Worm (Caenorhabditis elegans) whole organism, L1 larva: ENCODE measurements around the gene glna-2.
A peak's percentile ranks its signal among the peaks of the same experiment; 100 is the strongest.

Experiments used
- F16B12.6 ChIP-seq: fragments of 150-350 bp; optimal IDR thresholded peaks from 2 replicates; lab custom pipeline; 2014; ENCODE audit warnings: missing biosample characterization, missing genetic modification characterization
- Y116A8C.19 ChIP-seq: sonication (generic microtip); optimal IDR thresholded peaks from 2 replicates; lab custom pipeline; 2016; ENCODE audit warnings: missing compliant biosample characterization, missing genetic modification characterization, borderline replicate concordance
- aha-1 ChIP-seq: fragments of 150-350 bp; optimal IDR thresholded peaks from 2 replicates; lab custom pipeline; 2014; ENCODE audit warnings: missing biosample characterization, missing genetic modification characterization
- alr-1 ChIP-seq: fragments of 200-800 bp; sonication (Bioruptor generic); optimal IDR thresholded peaks from 2 replicates; lab custom pipeline; 2018; ENCODE audit warnings: borderline replicate concordance, mild to moderate bottlenecking, missing genetic modification characterization, missing compliant biosample characterization
- ama-1 ChIP-seq: fragments of 150-350 bp; optimal IDR thresholded peaks from 2 replicates; lab custom pipeline; 2014
- ceh-63 ChIP-seq: fragments of 200-800 bp; sonication (Bioruptor generic); optimal IDR thresholded peaks from 2 replicates; lab custom pipeline; 2018; ENCODE audit warnings: mild to moderate bottlenecking, missing genetic modification characterization, missing compliant biosample characterization
- ceh-82 ChIP-seq, 3 experiments: fragments of 150-350 bp in 1 of 3; sonication (generic microtip) in 2 of 3; optimal IDR thresholded peaks; 2 replicates each; lab custom pipeline; 2014 to 2017; ENCODE audit warnings: missing biosample characterization in 3 of 3, missing genetic modification characterization in 3 of 3
- dpl-1 ChIP-seq, 3 experiments: fragments of 150-350 bp in 2 of 3; sonication (generic microtip) in 1 of 3; optimal IDR thresholded peaks; 2 replicates each; lab custom pipeline; 2014 to 2017; ENCODE audit warnings: missing biosample characterization in 3 of 3, missing genetic modification characterization in 3 of 3, missing genetic modification reagents in 3 of 3
- efl-1 ChIP-seq, 4 experiments: fragments of 150-350 bp; optimal IDR thresholded peaks in 3 of 4; peaks in 1 of 4; 1 replicate in 1 of 4; 2 replicates in 3 of 4; lab custom pipeline; 2014; ENCODE audit warnings: missing biosample characterization in 2 of 4, missing genetic modification characterization in 2 of 4, missing genetic modification reagents in 2 of 4
- egl-13 ChIP-seq: sonication (generic microtip); optimal IDR thresholded peaks from 2 replicates; lab custom pipeline; 2016; ENCODE audit warnings: missing genotype, missing genetic modification reagents, missing genetic modification characterization, missing compliant biosample characterization
- ets-5 ChIP-seq: fragments of 200-800 bp; sonication (Bioruptor generic); IDR thresholded peaks from 2 replicates; pipeline ENCODE4 v1.3.6; 2022; ENCODE audit warnings: missing genetic modification characterization, missing compliant biosample characterization
- fkh-10 ChIP-seq: sonication (generic microtip); optimal IDR thresholded peaks from 2 replicates; lab custom pipeline; 2017; ENCODE audit warnings: missing biosample characterization, missing genetic modification reagents, missing genetic modification characterization
- fkh-4 ChIP-seq: sonication (generic microtip); optimal IDR thresholded peaks from 2 replicates; lab custom pipeline; 2016; ENCODE audit warnings: missing compliant biosample characterization, missing genetic modification characterization, borderline replicate concordance
- fkh-8 ChIP-seq: sonication (generic microtip); optimal IDR thresholded peaks from 2 replicates; lab custom pipeline; 2016; ENCODE audit warnings: mild to moderate bottlenecking, missing genetic modification characterization, missing compliant biosample characterization
- fos-1 ChIP-seq: fragments of 150-350 bp; optimal IDR thresholded peaks from 2 replicates; lab custom pipeline; 2014; ENCODE audit warnings: missing biosample characterization, missing genetic modification characterization
- grh-1 ChIP-seq: fragments of 200-800 bp; sonication (Bioruptor generic); IDR thresholded peaks from 2 replicates; pipeline ENCODE4 v1.3.6; 2022; ENCODE audit warnings: missing genetic modification reagents, missing genetic modification characterization, missing compliant biosample characterization
- hlh-4 ChIP-seq: sonication (generic microtip); optimal IDR thresholded peaks from 2 replicates; lab custom pipeline; 2016; ENCODE audit warnings: mild to moderate bottlenecking, missing genetic modification characterization, missing compliant biosample characterization
- irx-1 ChIP-seq: sonication (generic microtip); optimal IDR thresholded peaks from 2 replicates; lab custom pipeline; 2016; ENCODE audit warnings: missing genetic modification characterization, missing compliant biosample characterization
- isw-1 ChIP-seq: fragments of 200-800 bp; sonication (Bioruptor generic); IDR thresholded peaks from 2 replicates; pipeline ENCODE4 v1.3.6; 2022; ENCODE audit warnings: missing genetic modification characterization, missing compliant biosample characterization
- jun-1 ChIP-seq: fragments of 150-350 bp; optimal IDR thresholded peaks from 2 replicates; lab custom pipeline; 2014; ENCODE audit warnings: missing biosample characterization, missing genetic modification reagents, missing genetic modification characterization
- lin-14 ChIP-seq: fragments of 200-800 bp; sonication (Bioruptor generic); optimal IDR thresholded peaks from 2 replicates; lab custom pipeline; 2018; ENCODE audit warnings: mild to moderate bottlenecking, missing genetic modification characterization, moderate library complexity, missing compliant biosample characterization
- lin-15B ChIP-seq: fragments of 150-350 bp; sonication (generic microtip); optimal IDR thresholded peaks from 3 replicates; lab custom pipeline; 2014; ENCODE audit warnings: missing biosample characterization, missing genetic modification characterization
- lin-35 ChIP-seq, 2 experiments: fragments of 150-350 bp; optimal IDR thresholded peaks; 2 replicates each; lab custom pipeline; 2014; ENCODE audit warnings: missing biosample characterization in 2 of 2, missing genetic modification characterization in 2 of 2, missing genetic modification reagents in 2 of 2
- lir-3 ChIP-seq: sonication (generic microtip); optimal IDR thresholded peaks from 2 replicates; lab custom pipeline; 2016; ENCODE audit warnings: mild to moderate bottlenecking, missing genetic modification characterization, moderate library complexity, missing compliant biosample characterization; ENCODE audit not compliant: poor library complexity
- lsy-2 ChIP-seq, 2 experiments: fragments of 150-350 bp; optimal IDR thresholded peaks; 2 replicates each; lab custom pipeline; 2014; ENCODE audit warnings: missing biosample characterization in 2 of 2, missing genetic modification characterization in 2 of 2
- mef-2 ChIP-seq: fragments of 150-350 bp; optimal IDR thresholded peaks from 2 replicates; lab custom pipeline; 2014; ENCODE audit warnings: missing biosample characterization, missing genetic modification characterization
- mep-1 ChIP-seq: fragments of 150-350 bp; optimal IDR thresholded peaks from 2 replicates; lab custom pipeline; 2014; ENCODE audit warnings: missing biosample characterization, missing genetic modification characterization
- nhr-11 ChIP-seq: fragments of 150-350 bp; optimal IDR thresholded peaks from 2 replicates; lab custom pipeline; 2014; ENCODE audit warnings: missing biosample characterization, missing genetic modification characterization
- nhr-12 ChIP-seq: sonication (generic microtip); optimal IDR thresholded peaks from 2 replicates; lab custom pipeline; 2017; ENCODE audit warnings: missing biosample characterization, missing genetic modification characterization
- nhr-19 ChIP-seq: fragments of 200-800 bp; sonication (Bioruptor generic); conservative IDR thresholded peaks from 2 replicates; pipeline ENCODE4 v1.3.6; 2022; ENCODE audit warnings: missing genetic modification characterization, missing compliant biosample characterization
- nhr-20 ChIP-seq: sonication (generic microtip); optimal IDR thresholded peaks from 2 replicates; lab custom pipeline; 2016; ENCODE audit warnings: mild to moderate bottlenecking, missing genetic modification characterization, missing compliant biosample characterization
- nhr-47 ChIP-seq: sonication (generic microtip); optimal IDR thresholded peaks from 2 replicates; lab custom pipeline; 2016; ENCODE audit warnings: mild to moderate bottlenecking, missing genetic modification characterization, moderate library complexity, missing compliant biosample characterization
- nhr-71 ChIP-seq: sonication (generic microtip); optimal IDR thresholded peaks from 2 replicates; lab custom pipeline; 2016; ENCODE audit warnings: mild to moderate bottlenecking, missing genetic modification characterization, moderate library complexity, missing compliant biosample characterization
- nhr-76 ChIP-seq: sonication (generic microtip); optimal IDR thresholded peaks from 2 replicates; lab custom pipeline; 2017; ENCODE audit warnings: missing biosample characterization, missing genetic modification characterization
- nhr-77 ChIP-seq: fragments of 150-350 bp; optimal IDR thresholded peaks from 2 replicates; lab custom pipeline; 2014; ENCODE audit warnings: missing biosample characterization, missing genetic modification characterization
- nhr-84 ChIP-seq: sonication (generic microtip); optimal IDR thresholded peaks from 2 replicates; lab custom pipeline; 2017; ENCODE audit warnings: missing biosample characterization, missing genetic modification characterization
- pqm-1 ChIP-seq: sonication (generic microtip); optimal IDR thresholded peaks from 3 replicates; lab custom pipeline; 2017; ENCODE audit warnings: missing biosample characterization, missing genetic modification characterization
- snu-23 ChIP-seq: sonication (generic microtip); optimal IDR thresholded peaks from 2 replicates; lab custom pipeline; 2016; ENCODE audit warnings: missing genetic modification characterization, missing compliant biosample characterization
- sox-4 ChIP-seq: sonication (generic microtip); optimal IDR thresholded peaks from 2 replicates; lab custom pipeline; 2016; ENCODE audit warnings: missing genetic modification characterization, missing compliant biosample characterization
- sup-37 ChIP-seq: fragments of 200-800 bp; sonication (Bioruptor generic); optimal IDR thresholded peaks from 2 replicates; lab custom pipeline; 2018; ENCODE audit warnings: mild to moderate bottlenecking, missing genetic modification characterization, missing compliant biosample characterization
- swsn-7 ChIP-seq: sonication (generic microtip); optimal IDR thresholded peaks from 2 replicates; lab custom pipeline; 2016; ENCODE audit warnings: missing genetic modification characterization, missing compliant biosample characterization
- tbx-2 ChIP-seq: sonication (generic microtip); optimal IDR thresholded peaks from 2 replicates; lab custom pipeline; 2016; ENCODE audit warnings: missing genetic modification characterization, missing compliant biosample characterization
- tlp-1 ChIP-seq: fragments of 150-350 bp; optimal IDR thresholded peaks from 2 replicates; lab custom pipeline; 2014; ENCODE audit warnings: missing biosample characterization, missing genetic modification characterization
- unc-62 ChIP-seq: fragments of 150-350 bp; optimal IDR thresholded peaks from 2 replicates; lab custom pipeline; 2014; ENCODE audit warnings: missing biosample characterization, missing genetic modification reagents, missing genetic modification characterization
- vab-15 ChIP-seq: sonication (generic microtip); optimal IDR thresholded peaks from 2 replicates; lab custom pipeline; 2017; ENCODE audit warnings: missing genotype, mild to moderate bottlenecking, missing genetic modification characterization, missing compliant biosample characterization
- xbp-1 ChIP-seq: sonication (generic microtip); optimal IDR thresholded peaks from 2 replicates; lab custom pipeline; 2016; ENCODE audit warnings: missing genetic modification characterization, missing compliant biosample characterization
- zag-1 ChIP-seq: fragments of 150-350 bp; optimal IDR thresholded peaks from 2 replicates; lab custom pipeline; 2014; ENCODE audit warnings: missing biosample characterization, missing genetic modification characterization
- zip-4 ChIP-seq: fragments of 200-800 bp; sonication (Bioruptor generic); optimal IDR thresholded peaks from 2 replicates; lab custom pipeline; 2018; ENCODE audit warnings: mild to moderate bottlenecking, missing genetic modification characterization, moderate library complexity, missing compliant biosample characterization
- ztf-11 ChIP-seq, 2 experiments: sonication (generic microtip); optimal IDR thresholded peaks; 2 replicates each; lab custom pipeline; 2016 to 2017; ENCODE audit warnings: missing genetic modification characterization in 2 of 2, missing biosample characterization in 1 of 2, missing compliant biosample characterization in 1 of 2
- ztf-4 ChIP-seq: fragments of 150-350 bp; optimal IDR thresholded peaks from 2 replicates; lab custom pipeline; 2014; ENCODE audit warnings: missing biosample characterization, missing genetic modification characterization

The glna-2 gene

DNA sequence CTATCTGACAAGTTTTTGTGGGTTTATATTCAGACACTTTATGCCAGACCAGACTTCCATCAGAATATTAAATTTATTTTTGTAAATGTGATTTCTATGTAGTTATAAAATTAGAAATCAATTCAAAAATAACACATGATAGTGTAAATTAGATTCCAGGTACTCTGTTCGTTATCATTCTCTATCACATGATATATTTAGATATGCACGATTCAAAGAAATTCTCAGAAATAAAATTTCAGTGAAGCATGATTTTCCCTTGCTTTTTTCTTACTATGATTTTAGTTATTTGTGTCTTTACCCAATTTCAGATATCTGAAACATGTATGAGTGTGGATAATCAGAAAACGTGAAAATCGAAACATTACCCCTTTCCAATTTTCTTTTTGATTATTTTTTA lies 30.9 kb upstream of the glna-2 start:
- TF ChIP-seq nhr-47 (tag; lab: Kevin White, UChicago) (peak; percentile 74), sup-37 (GFP tag; lab: Kevin White, UChicago) (no peak), snu-23 (no peak), nhr-11 (tag; lab: Kevin White, UChicago) (no peak), zag-1 (no peak), ets-5 (GFP tag; lab: Robert Waterston, UW) (no peak), ceh-63 (no peak), fkh-4 (tag; lab: Kevin White, UChicago) (no peak), nhr-12 (tag; lab: Kevin White, UChicago) (no peak), pqm-1 (tag; lab: Kevin White, UChicago) (no peak), nhr-71 (tag; lab: Kevin White, UChicago) (peak; percentile 75), fkh-10 (GFP tag; lab: Kevin White, UChicago) (peak; percentile 10), fkh-8 (tag; lab: Kevin White, UChicago) (peak; percentile 82), fos-1 (tag; lab: Kevin White, UChicago) (no peak), grh-1 (GFP tag; lab: Robert Waterston, UW) (no peak), alr-1 (tag; lab: Kevin White, UChicago) (no peak), sox-4 (tag; lab: Kevin White, UChicago) (peak; percentile 61), ama-1 (no peak), jun-1 (tag; lab: Kevin White, UChicago) (no peak), ztf-4 (peak; percentile 11), nhr-76 (tag; lab: Kevin White, UChicago) (no peak), ceh-82 (tag; optimal IDR thresholded peaks at IDR 0.05; lab: Kevin White, UChicago) (no peak), nhr-19 (GFP tag; lab: Robert Waterston, UW) (no peak), vab-15 (tag; lab: Kevin White, UChicago) (no peak), lsy-2 (tag; optimal IDR thresholded peaks at IDR 0.05; lab: Kevin White, UChicago) (peak in 1 of 2 experiments; percentile 26), mef-2 (tag; lab: Kevin White, UChicago) (no peak), egl-13 (no peak), tbx-2 (tag; lab: Kevin White, UChicago) (no peak), zip-4 (GFP tag; lab: Kevin White, UChicago) (no peak), ztf-11 (tag; optimal IDR thresholded peaks at IDR 0.05; lab: Kevin White, UChicago) (no peak), lin-14 (GFP tag; lab: Kevin White, UChicago) (peak; percentile 7), xbp-1 (tag; lab: Kevin White, UChicago) (no peak), nhr-84 (tag; lab: Kevin White, UChicago) (no peak), lir-3 (no peak), nhr-20 (tag; lab: Kevin White, UChicago) (peak; percentile 9), isw-1 (no peak), dpl-1 (GFP tag; optimal IDR thresholded peaks at IDR 0.05; lab: Kevin White, UChicago) (no peak), irx-1 (no peak), hlh-4 (tag; lab: Kevin White, UChicago) (no peak), efl-1 (optimal IDR thresholded peaks at IDR 0.05; lab: Kevin White, UChicago) (no peak), efl-1 (GFP tag; optimal IDR thresholded peaks at IDR 0.05 in 1 of 2; lab: Kevin White, UChicago) (no peak), nhr-77 (tag; lab: Kevin White, UChicago) (no peak), lin-15B (tag; lab: Kevin White, UChicago) (no peak)
- TF ChIP-seq, all 84 proteins: peak for 9

DNA sequence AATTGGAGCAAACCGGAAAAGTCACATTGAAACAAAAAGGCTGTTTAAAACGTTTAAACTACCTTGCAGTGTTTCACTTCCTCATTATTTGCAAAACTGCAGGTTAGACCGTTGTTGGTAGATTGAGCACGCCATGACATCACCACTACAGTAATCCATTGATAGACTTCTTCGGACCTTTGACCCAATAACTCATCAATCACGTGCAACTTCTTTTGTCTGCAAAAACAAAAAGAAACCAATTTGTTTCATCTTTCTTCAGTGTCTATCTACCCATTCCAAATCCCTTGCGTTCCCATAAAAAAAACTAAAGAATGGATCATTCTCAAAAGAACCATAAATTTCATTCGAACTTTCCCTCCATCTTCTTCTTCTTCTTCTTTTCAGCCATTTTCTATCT lies 27.4 kb upstream of the glna-2 start:
- no peak for TF ChIP-seq ztf-11 (tag; optimal IDR thresholded peaks at IDR 0.05; lab: Kevin White, UChicago)
- no peak for TF ChIP-seq ama-1
- TF ChIP-seq xbp-1 (tag; lab: Kevin White, UChicago) = no peak
- no peak for TF ChIP-seq unc-62
- no peak for TF ChIP-seq swsn-7 (tag; lab: Kevin White, UChicago)
- TF ChIP-seq efl-1 (optimal IDR thresholded peaks at IDR 0.05; lab: Kevin White, UChicago) = no peak
- no peak for TF ChIP-seq efl-1 (GFP tag; optimal IDR thresholded peaks at IDR 0.05 in 1 of 2; lab: Kevin White, UChicago)
- no peak for TF ChIP-seq Y116A8C.19 (tag; lab: Kevin White, UChicago)
- TF ChIP-seq lin-35 (GFP tag; optimal IDR thresholded peaks at IDR 0.05; lab: Kevin White, UChicago) = no peak
- no peak for TF ChIP-seq fkh-10 (GFP tag; lab: Kevin White, UChicago)
- no peak for TF ChIP-seq aha-1 (tag; lab: Kevin White, UChicago)
- TF ChIP-seq F16B12.6 (tag; lab: Kevin White, UChicago) = no peak
- TF ChIP-seq mep-1 (tag; lab: Kevin White, UChicago) = no peak
- no peak for TF ChIP-seq nhr-71 (tag; lab: Kevin White, UChicago)
- no peak for TF ChIP-seq vab-15 (tag; lab: Kevin White, UChicago)
- TF ChIP-seq tlp-1 (tag; lab: Kevin White, UChicago) = no peak
